Worm (Caenorhabditis elegans) whole organism, L1 larva: ENCODE results near the gene F19C6.5.
A peak's percentile ranks its signal among the peaks of the same experiment; 100 is the strongest.

Experiments
- C04F5.9 ChIP-seq: sonication (generic microtip); optimal IDR thresholded peaks from 2 replicates; lab custom pipeline; 2016; ENCODE audit warnings: missing genetic modification characterization, missing compliant biosample characterization
- C16A3.4 ChIP-seq: fragments of 150-350 bp; optimal IDR thresholded peaks from 2 replicates; lab custom pipeline; 2014; ENCODE audit warnings: missing biosample characterization, missing genetic modification characterization
- C34B4.2 ChIP-seq: sonication (generic microtip); optimal IDR thresholded peaks from 2 replicates; lab custom pipeline; 2017; ENCODE audit warnings: mild to moderate bottlenecking, missing genetic modification characterization, missing compliant biosample characterization
- Y116A8C.19 ChIP-seq: sonication (generic microtip); optimal IDR thresholded peaks from 2 replicates; lab custom pipeline; 2016; ENCODE audit warnings: missing compliant biosample characterization, missing genetic modification characterization, borderline replicate concordance
- aha-1 ChIP-seq: fragments of 150-350 bp; optimal IDR thresholded peaks from 2 replicates; lab custom pipeline; 2014; ENCODE audit warnings: missing biosample characterization, missing genetic modification characterization
- alr-1 ChIP-seq: fragments of 200-800 bp; sonication (Bioruptor generic); optimal IDR thresholded peaks from 2 replicates; lab custom pipeline; 2018; ENCODE audit warnings: borderline replicate concordance, mild to moderate bottlenecking, missing genetic modification characterization, missing compliant biosample characterization
- ama-1 ChIP-seq: fragments of 150-350 bp; optimal IDR thresholded peaks from 2 replicates; lab custom pipeline; 2014
- blmp-1 ChIP-seq: fragments of 150-350 bp; optimal IDR thresholded peaks from 2 replicates; lab custom pipeline; 2014; ENCODE audit warnings: missing biosample characterization, missing genetic modification characterization
- ceh-8 ChIP-seq: fragments of 200-800 bp; sonication (Bioruptor generic); optimal IDR thresholded peaks from 2 replicates; lab custom pipeline; 2018; ENCODE audit warnings: mild to moderate bottlenecking, missing genetic modification characterization, moderate library complexity, missing compliant biosample characterization
- ceh-82 ChIP-seq, 3 experiments: fragments of 150-350 bp in 1 of 3; sonication (generic microtip) in 2 of 3; optimal IDR thresholded peaks; 2 replicates each; lab custom pipeline; 2014 to 2017; ENCODE audit warnings: missing biosample characterization in 3 of 3, missing genetic modification characterization in 3 of 3
- dpl-1 ChIP-seq, 3 experiments: fragments of 150-350 bp in 2 of 3; sonication (generic microtip) in 1 of 3; optimal IDR thresholded peaks; 2 replicates each; lab custom pipeline; 2014 to 2017; ENCODE audit warnings: missing biosample characterization in 3 of 3, missing genetic modification characterization in 3 of 3, missing genetic modification reagents in 3 of 3
- dsc-1 ChIP-seq: sonication (generic microtip); optimal IDR thresholded peaks from 2 replicates; lab custom pipeline; 2016; ENCODE audit warnings: mild to moderate bottlenecking, missing genetic modification characterization, missing compliant biosample characterization
- efl-1 ChIP-seq, 4 experiments: fragments of 150-350 bp; optimal IDR thresholded peaks in 3 of 4; peaks in 1 of 4; 1 replicate in 1 of 4; 2 replicates in 3 of 4; lab custom pipeline; 2014; ENCODE audit warnings: missing biosample characterization in 2 of 4, missing genetic modification characterization in 2 of 4, missing genetic modification reagents in 2 of 4
- egl-27 ChIP-seq, 2 experiments: fragments of 150-350 bp in 1 of 2; sonication (generic microtip); optimal IDR thresholded peaks; 3 replicates each; lab custom pipeline; 2017 to 2018; ENCODE audit warnings: missing biosample characterization in 2 of 2, missing genetic modification characterization in 2 of 2, missing genetic modification reagents in 2 of 2
- elt-2 ChIP-seq: sonication (generic microtip); optimal IDR thresholded peaks from 2 replicates; lab custom pipeline; 2016; ENCODE audit warnings: missing genetic modification characterization, mild to moderate bottlenecking, inconsistent platforms, missing compliant biosample characterization, missing genetic modification reagents
- elt-3 ChIP-seq, 6 experiments: fragments of 150-350 bp in 1 of 6; sonication (generic microtip); optimal IDR thresholded peaks; 2 replicates each; lab custom pipeline; 2017 to 2018; ENCODE audit warnings: missing biosample characterization in 6 of 6, missing genetic modification characterization in 6 of 6, inconsistent platforms in 1 of 6
- fkh-10 ChIP-seq: sonication (generic microtip); optimal IDR thresholded peaks from 2 replicates; lab custom pipeline; 2017; ENCODE audit warnings: missing biosample characterization, missing genetic modification reagents, missing genetic modification characterization
- irx-1 ChIP-seq: sonication (generic microtip); optimal IDR thresholded peaks from 2 replicates; lab custom pipeline; 2016; ENCODE audit warnings: missing genetic modification characterization, missing compliant biosample characterization
- lin-14 ChIP-seq: fragments of 200-800 bp; sonication (Bioruptor generic); optimal IDR thresholded peaks from 2 replicates; lab custom pipeline; 2018; ENCODE audit warnings: mild to moderate bottlenecking, missing genetic modification characterization, moderate library complexity, missing compliant biosample characterization
- lin-15B ChIP-seq: fragments of 150-350 bp; sonication (generic microtip); optimal IDR thresholded peaks from 3 replicates; lab custom pipeline; 2014; ENCODE audit warnings: missing biosample characterization, missing genetic modification characterization
- lin-35 ChIP-seq, 2 experiments: fragments of 150-350 bp; optimal IDR thresholded peaks; 2 replicates each; lab custom pipeline; 2014; ENCODE audit warnings: missing biosample characterization in 2 of 2, missing genetic modification characterization in 2 of 2, missing genetic modification reagents in 2 of 2
- lir-3 ChIP-seq: sonication (generic microtip); optimal IDR thresholded peaks from 2 replicates; lab custom pipeline; 2016; ENCODE audit warnings: mild to moderate bottlenecking, missing genetic modification characterization, moderate library complexity, missing compliant biosample characterization; ENCODE audit not compliant: poor library complexity
- lsy-2 ChIP-seq, 2 experiments: fragments of 150-350 bp; optimal IDR thresholded peaks; 2 replicates each; lab custom pipeline; 2014; ENCODE audit warnings: missing biosample characterization in 2 of 2, missing genetic modification characterization in 2 of 2
- mdl-1 ChIP-seq, 2 experiments: fragments of 150-350 bp; optimal IDR thresholded peaks; 2 replicates each; lab custom pipeline; 2014 to 2017; ENCODE audit warnings: missing biosample characterization in 2 of 2, missing genetic modification characterization in 2 of 2, inconsistent platforms in 1 of 2
- mep-1 ChIP-seq: fragments of 150-350 bp; optimal IDR thresholded peaks from 2 replicates; lab custom pipeline; 2014; ENCODE audit warnings: missing biosample characterization, missing genetic modification characterization
- nhr-19 ChIP-seq: fragments of 200-800 bp; sonication (Bioruptor generic); conservative IDR thresholded peaks from 2 replicates; pipeline ENCODE4 v1.3.6; 2022; ENCODE audit warnings: missing genetic modification characterization, missing compliant biosample characterization
- nhr-20 ChIP-seq: sonication (generic microtip); optimal IDR thresholded peaks from 2 replicates; lab custom pipeline; 2016; ENCODE audit warnings: mild to moderate bottlenecking, missing genetic modification characterization, missing compliant biosample characterization
- nhr-47 ChIP-seq: sonication (generic microtip); optimal IDR thresholded peaks from 2 replicates; lab custom pipeline; 2016; ENCODE audit warnings: mild to moderate bottlenecking, missing genetic modification characterization, moderate library complexity, missing compliant biosample characterization
- nhr-71 ChIP-seq: sonication (generic microtip); optimal IDR thresholded peaks from 2 replicates; lab custom pipeline; 2016; ENCODE audit warnings: mild to moderate bottlenecking, missing genetic modification characterization, moderate library complexity, missing compliant biosample characterization
- nhr-77 ChIP-seq: fragments of 150-350 bp; optimal IDR thresholded peaks from 2 replicates; lab custom pipeline; 2014; ENCODE audit warnings: missing biosample characterization, missing genetic modification characterization
- nhr-84 ChIP-seq: sonication (generic microtip); optimal IDR thresholded peaks from 2 replicates; lab custom pipeline; 2017; ENCODE audit warnings: missing biosample characterization, missing genetic modification characterization
- nhr-85 ChIP-seq: sonication (generic microtip); peaks from one replicate; lab custom pipeline; 2016; ENCODE audit warnings: missing genetic modification characterization, inconsistent platforms, missing compliant biosample characterization
- pag-3 ChIP-seq: sonication (generic microtip); optimal IDR thresholded peaks from 2 replicates; lab custom pipeline; 2017; ENCODE audit warnings: missing genetic modification characterization, mild to moderate bottlenecking, missing compliant biosample characterization, antibody characterized with exemption, borderline replicate concordance; ENCODE audit not compliant: insufficient read depth
- pqm-1 ChIP-seq: sonication (generic microtip); optimal IDR thresholded peaks from 3 replicates; lab custom pipeline; 2017; ENCODE audit warnings: missing biosample characterization, missing genetic modification characterization
- rnt-1 ChIP-seq: sonication (generic microtip); optimal IDR thresholded peaks from 2 replicates; lab custom pipeline; 2016; ENCODE audit warnings: mild to moderate bottlenecking, missing genetic modification characterization, moderate library complexity, missing compliant biosample characterization
- skn-1 ChIP-seq: fragments of 150-350 bp; optimal IDR thresholded peaks from 2 replicates; lab custom pipeline; 2014; ENCODE audit warnings: missing biosample characterization, missing genetic modification characterization
- swsn-7 ChIP-seq: sonication (generic microtip); optimal IDR thresholded peaks from 2 replicates; lab custom pipeline; 2016; ENCODE audit warnings: missing genetic modification characterization, missing compliant biosample characterization
- tlp-1 ChIP-seq: fragments of 150-350 bp; optimal IDR thresholded peaks from 2 replicates; lab custom pipeline; 2014; ENCODE audit warnings: missing biosample characterization, missing genetic modification characterization
- unc-130 ChIP-seq: fragments of 150-350 bp; optimal IDR thresholded peaks from 2 replicates; lab custom pipeline; 2017; ENCODE audit warnings: missing biosample characterization, missing genetic modification characterization, inconsistent platforms
- xbp-1 ChIP-seq: sonication (generic microtip); optimal IDR thresholded peaks from 2 replicates; lab custom pipeline; 2016; ENCODE audit warnings: missing genetic modification characterization, missing compliant biosample characterization
- ztf-11 ChIP-seq, 2 experiments: sonication (generic microtip); optimal IDR thresholded peaks; 2 replicates each; lab custom pipeline; 2016 to 2017; ENCODE audit warnings: missing genetic modification characterization in 2 of 2, missing biosample characterization in 1 of 2, missing compliant biosample characterization in 1 of 2
- ztf-4 ChIP-seq: fragments of 150-350 bp; optimal IDR thresholded peaks from 2 replicates; lab custom pipeline; 2014; ENCODE audit warnings: missing biosample characterization, missing genetic modification characterization

The F19C6.5 gene

DNA sequence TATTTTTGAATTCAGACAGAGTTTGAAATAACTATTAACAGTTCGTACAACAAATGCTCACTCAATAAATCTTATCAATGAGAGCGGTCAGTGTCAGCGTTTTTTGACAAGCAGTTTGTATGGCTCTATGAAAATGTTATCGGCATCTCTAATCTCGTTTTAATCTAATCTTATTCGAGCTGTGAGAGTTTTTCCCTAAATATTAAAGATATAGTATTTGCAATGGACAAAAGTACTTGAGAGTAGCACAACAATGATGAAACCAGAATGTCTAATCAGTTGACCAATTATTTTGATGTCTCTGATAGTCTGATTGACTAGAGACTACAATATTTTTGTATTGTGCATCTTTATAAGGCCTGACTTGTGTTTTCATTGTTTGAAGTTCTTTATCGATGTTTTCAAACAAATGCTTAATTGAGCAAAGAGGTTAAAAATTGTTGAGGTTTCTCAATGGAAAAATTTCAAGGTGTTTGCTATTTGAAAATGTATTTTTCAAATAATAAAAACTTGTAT, at the start of gene F19C6.5:
TSS of gene F19C6.5 (minus strand) at position 51 of the 516 bp plus-strand sequence.
- TF ChIP-seq lin-15B (tag; lab: Kevin White, UChicago) (no peak), nhr-19 (GFP tag; lab: Robert Waterston, UW) (no peak), elt-2 (peak; percentile 35), ceh-8 (GFP tag; lab: Kevin White, UChicago) (no peak), nhr-20 (tag; lab: Kevin White, UChicago) (no peak)

DNA sequence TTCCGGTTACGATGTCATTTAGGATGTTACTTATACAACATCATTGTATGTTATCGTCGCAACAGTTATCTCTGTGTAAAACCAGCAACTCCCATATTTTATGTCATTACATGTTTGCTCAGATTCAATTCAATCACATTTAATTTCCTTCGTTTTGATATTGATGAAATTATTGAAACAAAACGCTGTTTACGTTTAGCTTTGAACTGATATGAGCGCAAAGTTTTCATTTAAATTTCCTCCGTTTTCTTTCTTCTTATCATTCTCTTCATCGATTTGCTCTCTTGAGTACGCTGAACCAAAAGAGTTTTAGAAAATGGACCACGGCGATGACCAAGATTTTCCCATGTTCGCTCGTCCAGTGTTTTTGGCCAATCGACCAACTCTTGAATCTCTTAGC, 46.1 kb upstream of the F19C6.5 start, which contains the start of gene sek-6:
TSS of gene sek-6 (plus strand) at position 315 of the 400 bp plus-strand sequence.
- TF ChIP-seq elt-2 (peak; percentile 31), aha-1 (tag; lab: Kevin White, UChicago) (no peak), efl-1 (optimal IDR thresholded peaks at IDR 0.05; lab: Kevin White, UChicago) (no peak), efl-1 (GFP tag; optimal IDR thresholded peaks at IDR 0.05 in 1 of 2; lab: Kevin White, UChicago) (peak in 1 of 2 experiments; percentile 55), irx-1 (no peak)

DNA sequence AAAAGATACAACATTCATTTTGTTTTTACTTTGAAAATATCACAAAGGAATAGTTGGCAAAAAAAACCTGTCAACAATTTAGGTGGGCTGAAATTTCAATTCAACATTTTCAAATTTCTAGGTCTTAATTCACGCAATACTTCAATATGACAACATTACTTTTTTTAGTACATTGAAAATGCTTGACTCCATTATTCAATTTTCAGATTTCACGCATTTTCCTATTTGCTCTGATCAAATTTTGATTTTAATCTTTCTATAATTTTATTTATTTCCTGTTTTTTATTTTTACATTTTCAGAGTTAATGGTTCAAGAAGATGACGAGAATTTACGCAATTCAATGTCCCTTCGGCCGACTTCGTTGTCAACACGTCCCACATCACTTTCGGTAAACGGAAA, 42.8 kb upstream of the F19C6.5 start, which contains the start of gene mkk-4:
TSS of gene mkk-4 (plus strand) at position 301 of the 400 bp plus-strand sequence.
- no peak for TF ChIP-seq lir-3 (tag; lab: Kevin White, UChicago)
- TF ChIP-seq Y116A8C.19 (tag; lab: Kevin White, UChicago) = no peak
- TF ChIP-seq lin-14 (GFP tag; lab: Kevin White, UChicago) = no peak
- no peak for TF ChIP-seq irx-1
- TF ChIP-seq rnt-1 (tag; lab: Kevin White, UChicago) = no peak
- TF ChIP-seq efl-1 (optimal IDR thresholded peaks at IDR 0.05; lab: Kevin White, UChicago) = no peak
- no peak for TF ChIP-seq efl-1 (GFP tag; optimal IDR thresholded peaks at IDR 0.05 in 1 of 2; lab: Kevin White, UChicago)
- TF ChIP-seq ama-1 (lab: Kevin White, UChicago) = no peak
- TF ChIP-seq C04F5.9 (tag; lab: Kevin White, UChicago) = no peak
- no peak for TF ChIP-seq dsc-1 (tag; lab: Kevin White, UChicago)
- TF ChIP-seq nhr-77 (tag; lab: Kevin White, UChicago) = no peak
- TF ChIP-seq egl-27 (tag; optimal IDR thresholded peaks at IDR 0.05; lab: Kevin White, UChicago) = no peak
- TF ChIP-seq fkh-10 (GFP tag; lab: Kevin White, UChicago) = no peak
- TF ChIP-seq pag-3 (tag; lab: Kevin White, UChicago) = no peak
- TF ChIP-seq tlp-1 = no peak

DNA sequence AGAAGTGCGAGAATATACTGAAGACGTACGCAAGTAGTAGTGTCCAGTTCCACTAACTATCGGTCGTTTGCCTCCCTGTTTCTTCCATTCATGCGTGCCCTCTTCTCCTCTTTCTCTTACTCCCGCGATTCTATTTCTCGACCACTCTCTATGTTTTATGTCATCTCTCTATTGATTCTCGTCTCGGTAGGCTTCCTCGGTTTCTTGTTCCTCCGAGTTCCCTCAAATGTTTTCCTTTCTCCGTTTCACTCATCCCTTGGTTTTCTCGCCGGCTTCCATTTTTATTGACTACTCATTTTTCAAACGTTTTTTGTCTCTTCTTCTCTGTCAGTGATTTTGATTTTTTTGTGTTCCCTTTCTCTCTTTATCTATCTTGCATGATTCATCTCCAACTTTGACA, 41.6 kb upstream of the F19C6.5 start:
- peak; percentile 92 for TF ChIP-seq lin-14 (GFP tag; lab: Kevin White, UChicago)
- TF ChIP-seq nhr-71 (tag; lab: Kevin White, UChicago) = peak; percentile 70
- peak; percentile 46 for TF ChIP-seq unc-130 (tag; lab: Kevin White, UChicago)
- TF ChIP-seq ztf-4 (tag; lab: Kevin White, UChicago) = no peak
- TF ChIP-seq nhr-84 (tag; lab: Kevin White, UChicago) = no peak
- TF ChIP-seq C16A3.4 (tag; lab: Kevin White, UChicago) = peak; percentile 60
- peak; percentile 60 for TF ChIP-seq swsn-7 (tag; lab: Kevin White, UChicago)
- peak; percentile 42 for TF ChIP-seq rnt-1 (tag; lab: Kevin White, UChicago)
- TF ChIP-seq skn-1 (tag; lab: Kevin White, UChicago) = peak; percentile 25
- no peak for TF ChIP-seq Y116A8C.19 (tag; lab: Kevin White, UChicago)
- no peak for TF ChIP-seq ztf-11 (tag; optimal IDR thresholded peaks at IDR 0.05; lab: Kevin White, UChicago)
- peak; percentile 2 to 40 (median 34) for TF ChIP-seq ceh-82 (tag; optimal IDR thresholded peaks at IDR 0.05; lab: Kevin White, UChicago)
- peak in 3 of 6 experiments; percentile 41 to 65 (median 64) for TF ChIP-seq elt-3 (tag; optimal IDR thresholded peaks at IDR 0.05; lab: Kevin White, UChicago)
- peak; percentile 45 for TF ChIP-seq xbp-1 (tag; lab: Kevin White, UChicago)
- no peak for TF ChIP-seq dpl-1 (GFP tag; optimal IDR thresholded peaks at IDR 0.05; lab: Kevin White, UChicago)
- TF ChIP-seq efl-1 (optimal IDR thresholded peaks at IDR 0.05; lab: Kevin White, UChicago) = peak; percentile 18 to 42
- TF ChIP-seq efl-1 (GFP tag; optimal IDR thresholded peaks at IDR 0.05 in 1 of 2; lab: Kevin White, UChicago) = peak in 1 of 2 experiments; percentile 81
- peak; percentile 48 for TF ChIP-seq nhr-77 (tag; lab: Kevin White, UChicago)
- peak in 1 of 2 experiments; percentile 71 for TF ChIP-seq lsy-2 (tag; optimal IDR thresholded peaks at IDR 0.05; lab: Kevin White, UChicago)
- peak in 1 of 2 experiments; percentile 74 for TF ChIP-seq mdl-1 (tag; optimal IDR thresholded peaks at IDR 0.05; lab: Kevin White, UChicago)
- TF ChIP-seq nhr-85 (tag; lab: Kevin White, UChicago) = peak; percentile 86
- peak; percentile 24 to 47 for TF ChIP-seq lin-35 (GFP tag; optimal IDR thresholded peaks at IDR 0.05; lab: Kevin White, UChicago)
- TF ChIP-seq nhr-19 (GFP tag; lab: Robert Waterston, UW) = no peak
- TF ChIP-seq pqm-1 (tag; lab: Kevin White, UChicago) = no peak
- TF ChIP-seq alr-1 (tag; lab: Kevin White, UChicago) = no peak
- no peak for TF ChIP-seq fkh-10 (GFP tag; lab: Kevin White, UChicago)
- no peak for TF ChIP-seq C34B4.2 (tag; lab: Kevin White, UChicago)
- TF ChIP-seq nhr-47 = peak; percentile 49
- peak; percentile 70 for TF ChIP-seq nhr-20 (tag; lab: Kevin White, UChicago)
- TF ChIP-seq tlp-1 = no peak
- TF ChIP-seq blmp-1 (tag; lab: Kevin White, UChicago) = peak; percentile 92
- TF ChIP-seq mep-1 (tag; lab: Kevin White, UChicago) = peak; percentile 77
- TF ChIP-seq lin-15B (tag; lab: Kevin White, UChicago) = no peak
